Worm (Caenorhabditis elegans): ENCODE measurements around the gene srt-59.

DNA sequence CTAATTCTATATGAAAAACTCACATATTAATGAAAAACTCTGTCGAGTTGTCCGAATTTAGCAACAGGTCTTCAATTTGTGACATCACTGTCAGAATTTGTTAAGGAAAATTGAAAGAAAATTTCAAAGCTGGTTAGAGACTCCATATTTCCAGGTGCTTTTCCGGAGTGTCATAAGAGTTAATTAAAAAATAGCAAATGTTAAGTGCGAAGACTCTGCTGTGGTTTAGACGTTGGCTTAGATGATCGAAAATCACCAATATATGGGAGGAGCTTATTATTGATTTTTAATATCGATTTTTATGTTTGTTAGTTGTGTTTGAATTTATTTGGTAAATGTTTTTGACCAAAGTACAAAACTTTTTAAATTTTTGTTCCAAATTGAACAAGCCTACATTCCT lies 13.8 kb downstream of the srt-59 start, which contains the start of gene C18H7.12:
- no peak for TF ChIP-seq M03D4.4 (tag; optimal IDR thresholded peaks at IDR 0.05)
- TF ChIP-seq blmp-1 (tag; optimal IDR thresholded peaks at IDR 0.05): no peak
- no peak for TF ChIP-seq lin-13 (tag; optimal IDR thresholded peaks at IDR 0.05)
- no peak for TF ChIP-seq unc-39 (tag; optimal IDR thresholded peaks at IDR 0.05)
- TF ChIP-seq ztf-11 (tag; optimal IDR thresholded peaks at IDR 0.05): no peak

Data from whole organism, mixed stage, embryonic.